Fruit fly (Drosophila melanogaster): ENCODE measurements around the gene CG32756.
"Not testable (repeated sequence)": the region's sequence is repeated elsewhere in the genome, so short reads cannot be mapped to it uniquely, and the experiment has no call there.

CG32756 gene

DNA sequence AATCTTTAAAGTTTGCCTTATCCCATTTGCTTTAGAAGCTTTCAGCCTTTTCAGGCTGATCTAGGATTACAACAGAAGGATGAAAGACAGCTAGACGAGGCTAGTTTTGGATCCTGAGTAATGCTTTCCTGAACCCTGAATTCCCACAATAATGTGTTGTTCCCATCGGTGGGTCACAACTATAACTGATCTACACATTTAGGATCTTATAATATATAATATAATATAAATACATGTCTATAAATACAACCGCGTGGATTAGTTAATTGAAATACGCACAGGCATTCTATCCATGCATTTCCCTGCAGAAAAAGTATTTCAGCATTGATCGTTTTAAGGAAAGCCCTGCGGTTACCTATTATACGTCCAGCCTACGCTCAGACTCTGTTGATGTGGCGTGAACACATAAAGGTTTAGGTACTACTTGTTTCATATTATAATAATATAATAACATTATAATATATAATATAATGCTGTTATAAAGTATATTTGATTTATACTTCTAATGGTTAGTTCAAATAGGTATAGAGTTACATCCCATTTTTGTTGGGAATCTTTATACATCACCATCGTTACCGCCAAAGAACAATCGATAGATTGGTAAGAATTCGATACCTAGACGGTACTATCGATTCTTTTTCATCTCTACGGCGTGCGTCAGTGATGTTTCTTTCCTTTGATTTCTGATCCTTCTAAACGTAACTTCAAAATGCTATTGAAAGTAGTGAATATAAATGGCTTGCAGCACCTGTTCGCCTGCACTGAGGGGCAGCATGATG, at the start of gene CG32756:
Gene CG32756 (plus strand): TSS at position 631 of the 779 bp plus-strand sequence.
- not testable (repeated sequence) for TF ChIP-seq CG8478, CTCF (optimal IDR thresholded peaks at IDR 0.05)

DNA sequence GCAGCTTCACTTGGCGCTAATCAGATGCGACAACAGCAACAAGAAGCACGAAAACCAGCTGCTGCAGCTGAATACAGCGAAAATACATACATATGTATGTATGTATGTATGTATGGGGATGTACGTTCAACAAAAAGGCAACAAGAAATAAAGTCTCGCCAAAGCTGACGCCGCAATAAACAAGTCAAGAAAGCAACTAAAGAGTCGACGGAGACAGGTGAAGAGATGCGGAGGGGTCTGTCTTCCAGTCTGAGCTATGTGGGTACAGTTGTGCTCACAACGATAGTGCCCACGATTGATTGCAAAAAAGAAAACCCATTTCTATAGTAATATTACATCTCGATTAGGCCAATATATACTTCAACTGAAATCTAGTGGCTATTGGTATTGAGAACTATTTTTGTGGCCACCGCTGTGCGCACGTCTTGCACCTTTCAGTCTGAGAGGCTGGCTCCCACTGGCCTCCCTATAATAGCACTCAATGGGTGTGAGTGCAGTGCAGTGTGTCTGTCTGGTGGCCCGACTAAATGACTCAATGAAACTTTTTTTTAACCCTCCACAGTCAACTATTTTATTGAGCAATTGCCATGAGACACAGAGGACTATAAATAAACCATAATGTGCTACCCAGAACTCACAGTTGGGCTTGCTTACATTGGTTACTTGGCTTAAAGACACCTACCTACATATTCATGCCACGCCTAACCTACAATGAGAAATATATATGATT, 49.5 kb upstream of the CG32756 start:
- TF ChIP-seq CG8478 (optimal IDR thresholded peaks at IDR 0.05) (no peak), CTCF (optimal IDR thresholded peaks at IDR 0.05) (no peak)

DNA sequence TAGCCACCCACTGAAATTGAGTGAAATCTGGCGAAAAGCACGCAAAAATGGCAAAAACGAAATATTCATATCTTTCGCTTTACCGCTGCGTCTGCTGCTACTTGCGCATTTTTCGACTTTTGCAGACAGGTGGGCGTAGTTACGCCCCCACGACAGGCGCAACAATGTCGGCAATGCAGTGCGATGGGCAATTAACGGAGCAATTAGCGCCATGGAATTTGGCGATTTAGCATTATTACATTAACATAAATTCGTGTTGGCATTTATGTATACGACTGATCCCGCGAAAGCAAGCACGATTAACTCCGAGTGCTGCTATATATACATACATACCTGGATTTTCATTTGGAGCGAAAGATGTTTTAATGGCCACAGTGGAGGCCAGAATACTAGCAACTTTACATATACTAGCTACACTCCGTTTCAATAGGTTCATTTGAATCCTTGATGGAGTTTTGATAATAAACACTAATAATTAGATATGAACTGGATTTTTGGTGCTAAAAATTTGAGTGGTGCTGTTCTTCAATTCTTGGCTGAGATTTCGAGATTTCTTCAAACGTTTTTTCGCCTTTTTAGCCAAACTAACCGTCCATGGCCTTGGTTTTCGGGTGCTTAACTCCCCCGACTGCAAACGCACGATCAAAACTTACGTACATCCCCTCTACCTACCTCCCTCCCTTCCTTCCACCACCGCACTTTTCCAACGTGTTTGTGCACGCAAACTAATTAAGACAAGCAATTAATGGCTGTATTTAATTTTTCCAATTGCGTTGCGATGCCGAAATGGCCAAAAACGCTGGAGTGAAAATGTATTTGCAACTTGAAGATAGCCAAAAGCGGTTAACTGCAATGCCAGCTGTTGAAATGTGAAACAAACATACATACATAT, 48.4 kb upstream of the CG32756 start:
- TF ChIP-seq CTCF (optimal IDR thresholded peaks at IDR 0.05) (no peak), CG8478 (optimal IDR thresholded peaks at IDR 0.05) (no peak)

DNA sequence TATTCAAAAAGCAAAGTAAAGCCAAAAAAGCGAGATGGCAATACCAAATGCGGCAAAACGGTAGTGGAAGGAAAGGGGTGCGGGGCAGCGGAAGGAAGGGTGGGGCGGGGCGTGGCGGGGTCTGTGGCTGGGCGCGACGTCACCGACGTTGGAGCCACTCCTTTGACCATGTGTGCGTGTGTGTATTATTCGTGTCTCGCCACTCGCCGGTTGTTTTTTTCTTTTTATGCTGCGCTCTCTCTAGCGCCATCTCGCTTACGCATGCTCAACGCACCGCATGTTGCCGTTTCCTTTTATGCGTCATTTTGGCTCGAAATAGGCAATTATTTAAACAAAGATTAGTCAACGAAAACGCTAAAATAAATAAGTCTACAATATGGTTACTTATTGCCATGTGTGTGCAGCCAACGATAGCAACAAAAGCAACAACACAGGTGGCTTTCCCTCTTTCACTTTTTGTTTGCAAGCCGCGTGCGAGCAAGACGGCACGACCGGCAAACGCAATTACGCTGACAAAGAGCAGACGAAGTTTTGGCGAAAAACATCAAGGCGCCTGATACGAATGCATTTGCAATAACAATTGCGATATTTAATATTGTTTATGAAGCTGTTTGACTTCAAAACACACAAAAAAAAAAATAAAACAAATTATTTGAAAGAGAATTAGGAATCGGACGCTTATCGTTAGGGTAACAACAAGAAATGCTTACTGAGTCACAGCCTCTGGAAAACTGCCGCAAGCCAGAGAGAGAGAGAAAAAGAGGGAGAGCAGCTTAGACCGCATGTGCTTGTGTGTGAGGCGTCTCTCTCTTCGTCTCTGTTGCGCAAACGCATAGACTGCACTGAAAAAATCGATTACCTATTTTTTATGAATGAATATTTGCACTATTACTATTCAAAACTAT, 46.0 kb upstream of the CG32756 start:
- TF ChIP-seq CTCF (optimal IDR thresholded peaks at IDR 0.05) (no peak), CG8478 (optimal IDR thresholded peaks at IDR 0.05) (no peak)

DNA sequence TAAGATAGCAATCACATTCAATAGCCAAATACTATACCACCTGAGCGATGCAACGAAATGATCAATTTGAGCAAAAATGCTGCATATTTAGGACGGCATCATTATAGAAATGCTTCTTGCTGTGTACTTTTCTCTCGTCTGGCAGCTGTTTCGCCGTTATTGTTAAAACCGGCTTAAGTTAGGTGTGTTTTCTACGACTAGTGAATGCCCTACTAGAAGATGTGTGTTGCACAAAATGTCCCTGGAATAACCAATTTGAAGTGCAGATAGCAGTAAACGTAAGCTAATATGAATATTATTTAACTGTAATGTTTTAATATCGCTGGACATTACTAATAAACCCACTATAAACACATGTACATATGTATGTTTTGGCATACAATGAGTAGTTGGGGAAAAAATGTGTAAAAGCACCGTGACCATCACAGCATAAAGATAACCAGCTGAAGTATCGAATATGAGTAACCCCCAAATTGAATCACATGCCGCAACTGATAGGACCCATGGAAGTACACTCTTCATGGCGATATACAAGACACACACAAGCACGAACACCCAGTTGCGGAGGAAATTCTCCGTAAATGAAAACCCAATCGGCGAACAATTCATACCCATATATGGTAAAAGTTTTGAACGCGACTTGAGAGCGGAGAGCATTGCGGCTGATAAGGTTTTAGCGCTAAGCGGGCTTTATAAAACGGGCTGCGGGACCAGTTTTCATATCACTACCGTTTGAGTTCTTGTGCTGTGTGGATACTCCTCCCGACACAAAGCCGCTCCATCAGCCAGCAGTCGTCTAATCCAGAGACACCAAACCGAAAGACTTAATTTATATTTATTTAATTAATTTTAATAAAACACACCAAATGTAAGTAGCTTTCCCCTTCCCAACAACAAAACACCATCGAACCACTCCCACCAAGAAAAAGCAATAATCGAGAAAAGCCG, 45.1 kb upstream of the CG32756 start, which contains the start of gene Act5C:
Gene Act5C (plus strand): TSS at position 716 of the 948 bp plus-strand sequence.
- TF ChIP-seq CG8478 (optimal IDR thresholded peaks at IDR 0.05): no peak
- TF ChIP-seq CTCF (optimal IDR thresholded peaks at IDR 0.05): no peak

DNA sequence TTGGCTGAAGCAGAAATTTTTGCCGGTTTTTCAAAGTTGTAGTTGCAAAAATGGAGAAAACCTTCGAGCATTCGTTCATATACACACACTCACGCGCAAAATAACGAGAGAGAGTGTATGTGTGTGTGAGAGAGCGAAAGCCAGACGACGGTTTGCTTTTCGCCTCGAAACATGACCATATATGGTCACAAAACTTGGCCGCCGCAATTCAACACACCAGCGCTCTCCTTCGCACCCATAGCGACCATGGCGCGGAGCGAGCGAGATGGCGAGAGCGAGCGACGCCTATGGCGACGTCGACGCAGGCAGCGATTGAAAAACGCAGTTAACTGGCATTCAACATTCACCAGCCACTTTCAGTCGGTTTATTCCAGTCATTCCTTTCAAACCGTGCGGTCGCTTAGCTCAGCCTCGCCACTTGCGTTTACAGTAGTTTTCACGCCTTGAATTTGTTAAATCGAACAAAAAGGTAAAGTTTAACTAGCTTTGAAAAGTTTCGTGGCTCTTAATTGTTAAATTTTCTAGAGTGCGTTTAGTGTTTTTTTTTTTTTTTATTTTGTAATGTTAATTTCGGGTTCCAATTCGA, 43.8 kb upstream of the CG32756 start:
- no peak for TF ChIP-seq CTCF (optimal IDR thresholded peaks at IDR 0.05)
- TF ChIP-seq CG8478 (optimal IDR thresholded peaks at IDR 0.05): no peak

DNA sequence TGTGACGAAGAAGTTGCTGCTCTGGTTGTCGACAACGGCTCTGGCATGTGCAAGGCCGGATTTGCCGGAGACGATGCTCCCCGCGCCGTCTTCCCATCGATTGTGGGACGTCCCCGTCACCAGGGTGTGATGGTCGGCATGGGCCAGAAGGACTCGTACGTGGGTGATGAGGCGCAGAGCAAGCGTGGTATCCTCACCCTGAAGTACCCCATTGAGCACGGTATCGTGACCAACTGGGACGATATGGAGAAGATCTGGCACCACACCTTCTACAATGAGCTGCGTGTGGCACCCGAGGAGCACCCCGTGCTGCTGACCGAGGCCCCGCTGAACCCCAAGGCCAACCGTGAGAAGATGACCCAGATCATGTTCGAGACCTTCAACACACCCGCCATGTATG, 42.8 kb upstream of the CG32756 start:
- TF ChIP-seq CTCF (optimal IDR thresholded peaks at IDR 0.05): no peak
- TF ChIP-seq CG8478 (optimal IDR thresholded peaks at IDR 0.05): no peak

DNA sequence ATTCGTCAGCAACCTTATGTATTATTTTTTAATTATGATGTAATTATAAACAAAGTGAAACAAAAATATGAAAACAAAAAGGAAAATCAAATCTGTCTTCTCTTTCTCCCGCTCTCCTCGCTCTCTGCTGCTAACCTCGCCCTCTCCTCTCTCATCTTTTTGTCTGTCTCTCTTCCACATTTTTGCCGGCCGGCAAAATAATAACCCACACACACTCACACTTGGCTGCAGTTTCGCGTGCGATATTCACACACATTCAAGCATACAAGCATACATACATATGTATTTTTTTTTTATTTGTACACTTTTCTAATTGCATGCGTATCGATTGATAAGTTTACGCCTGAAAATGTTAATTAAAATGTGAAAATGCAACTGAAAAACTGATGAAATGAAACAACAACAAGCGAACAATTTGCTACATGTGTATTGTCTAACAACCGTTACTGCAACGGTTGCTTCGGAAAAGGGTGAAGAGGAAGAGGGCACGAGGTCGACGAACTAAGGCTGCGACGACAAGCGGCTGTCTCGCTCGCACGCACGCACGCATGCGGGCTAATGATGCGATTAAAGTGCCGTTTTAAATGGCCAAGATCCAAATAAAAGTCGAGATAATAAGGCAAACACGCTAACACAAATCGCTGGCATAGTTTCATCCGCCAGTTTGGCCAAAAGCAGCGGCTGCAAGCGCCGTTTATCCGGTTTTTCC, 41.0 kb upstream of the CG32756 start:
- TF ChIP-seq CG8478 (optimal IDR thresholded peaks at IDR 0.05) (no peak), CTCF (optimal IDR thresholded peaks at IDR 0.05) (no peak)

DNA sequence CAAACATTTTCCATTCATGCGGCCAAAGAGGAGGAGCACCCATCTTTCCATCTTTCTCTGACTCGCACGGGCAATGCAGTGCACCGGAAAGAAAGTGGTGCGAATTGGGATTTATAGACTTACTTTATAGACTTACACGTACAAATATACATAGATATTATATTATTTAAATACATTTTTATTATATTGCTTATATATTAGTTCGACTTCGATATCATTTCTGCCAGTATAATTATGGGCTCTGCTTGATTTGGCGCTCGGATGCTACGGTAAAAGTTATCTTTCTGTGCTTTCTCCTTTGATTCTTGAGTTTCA, 40.4 kb upstream of the CG32756 start:
- TF ChIP-seq CG8478 (optimal IDR thresholded peaks at IDR 0.05) (no peak), CTCF (optimal IDR thresholded peaks at IDR 0.05) (no peak)

DNA sequence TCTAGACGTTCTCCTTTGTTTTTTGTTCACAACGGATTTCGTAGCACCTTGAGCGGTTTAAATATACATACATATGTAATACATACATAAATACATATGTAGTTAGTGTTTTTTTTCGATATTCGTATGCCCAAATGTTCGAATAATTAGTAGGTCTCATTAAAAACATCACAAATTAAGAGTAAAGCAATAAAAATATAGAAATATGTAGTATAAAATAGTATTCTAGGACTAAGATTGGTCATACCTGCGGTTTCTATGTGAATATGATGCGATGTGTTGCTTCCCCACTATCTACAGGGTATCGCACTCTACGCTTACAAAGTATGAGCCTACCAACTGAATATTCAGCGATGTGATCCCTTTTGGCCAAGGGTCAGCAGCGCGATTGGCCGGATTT, 40.0 kb upstream of the CG32756 start, which contains the start of gene CG4020:
Gene CG4020 (plus strand): TSS at position 301 of the 400 bp plus-strand sequence.
- TF ChIP-seq CG8478 (optimal IDR thresholded peaks at IDR 0.05) (no peak), CTCF (optimal IDR thresholded peaks at IDR 0.05) (no peak)

DNA sequence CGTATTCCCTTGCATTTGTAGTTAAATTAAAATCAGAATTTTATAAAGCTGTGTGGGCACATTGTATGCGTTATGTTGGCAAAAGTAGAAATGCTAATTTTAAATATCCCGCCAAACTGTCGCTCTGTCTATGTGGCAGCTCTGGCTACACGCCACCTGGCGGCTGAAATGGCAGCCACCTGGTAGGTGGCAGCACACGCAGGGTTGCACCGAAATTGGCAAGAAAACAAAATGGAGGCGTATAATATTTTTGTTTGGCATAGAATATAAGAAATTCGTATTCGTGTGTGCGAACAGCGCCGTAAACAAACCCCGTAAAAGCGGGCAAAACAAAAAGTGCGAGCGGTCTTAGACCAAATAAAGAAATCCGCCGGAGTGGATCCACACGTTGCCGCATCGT, 37.6 kb upstream of the CG32756 start, which contains the start of gene CG12236:
Gene CG12236 (plus strand): TSS at position 220 of the 400 bp plus-strand sequence.
- TF ChIP-seq CTCF (optimal IDR thresholded peaks at IDR 0.05) (peak; percentile 95 to 97), CG8478 (optimal IDR thresholded peaks at IDR 0.05) (no peak)
